Worm (Caenorhabditis elegans): Measurements from ENCODE around the gene trxr-2.

trxr-2 gene

ce11 chrIII:8922061-8922460 is 8.5 kb downstream of the trxr-2 start (continued):
- no peak for TF ChIP-seq hpl-2 (GFP tag; optimal IDR thresholded peaks at IDR 0.05)
- no peak for TF ChIP-seq nhr-47 (tag; optimal IDR thresholded peaks at IDR 0.05)
- no peak for TF ChIP-seq mab-9 (GFP tag; IDR thresholded peaks at IDR 0.05)
- no peak for TF ChIP-seq dpl-1 (GFP tag; optimal IDR thresholded peaks at IDR 0.05)
- TF ChIP-seq C34B4.2 (tag; optimal IDR thresholded peaks at IDR 0.05) = no peak
- TF ChIP-seq sox-4 (tag; optimal IDR thresholded peaks at IDR 0.05) = no peak
- no peak for TF ChIP-seq blmp-1 (tag; optimal IDR thresholded peaks at IDR 0.05)
- peak in 1 of 2 experiments; percentile 14 for TF ChIP-seq lin-35 (GFP tag; optimal IDR thresholded peaks at IDR 0.05)
- TF ChIP-seq unc-86 (tag; optimal IDR thresholded peaks at IDR 0.05) = no peak
- peak; percentile 55 for TF ChIP-seq snu-23 (GFP tag; optimal IDR thresholded peaks at IDR 0.05)
- no peak for TF ChIP-seq hlh-17 (GFP tag; optimal IDR thresholded peaks at IDR 0.05; ENCODE audit: borderline replicate concordance)
- no peak for TF ChIP-seq nhr-76 (tag; optimal IDR thresholded peaks at IDR 0.05)
- TF ChIP-seq dsc-1 (tag; optimal IDR thresholded peaks at IDR 0.05) = no peak
- no peak for TF ChIP-seq F16B12.6 (tag; optimal IDR thresholded peaks at IDR 0.05)
- peak in 1 of 2 experiments; percentile 25 for TF ChIP-seq lsy-2 (tag; optimal IDR thresholded peaks at IDR 0.05)
- peak; percentile 65 for TF ChIP-seq nhr-20 (tag; optimal IDR thresholded peaks at IDR 0.05)
- no peak for TF ChIP-seq ceh-90 (tag; optimal IDR thresholded peaks at IDR 0.05)
- no peak for TF ChIP-seq fkh-8 (tag; optimal IDR thresholded peaks at IDR 0.05)
- TF ChIP-seq vab-15 (tag; optimal IDR thresholded peaks at IDR 0.05) = no peak
- no peak for TF ChIP-seq nhr-90 (tag; optimal IDR thresholded peaks at IDR 0.05; ENCODE audit: poor library complexity)
- no peak for TF ChIP-seq C16A3.4 (tag; optimal IDR thresholded peaks at IDR 0.05)
- no peak for TF ChIP-seq fos-1 (tag; optimal IDR thresholded peaks at IDR 0.05)
- no peak for TF ChIP-seq snpc-4 (tag; optimal IDR thresholded peaks at IDR 0.05)
- no peak for TF ChIP-seq irx-1 (tag; optimal IDR thresholded peaks at IDR 0.05)
- TF ChIP-seq ceh-8 (GFP tag; optimal IDR thresholded peaks at IDR 0.05) = no peak
- TF ChIP-seq ztf-11 (tag; optimal IDR thresholded peaks at IDR 0.05) = no peak
- TF ChIP-seq efl-3 (GFP tag; optimal IDR thresholded peaks at IDR 0.05) = no peak
- TF ChIP-seq isw-1 (GFP tag; IDR thresholded peaks at IDR 0.05) = no peak
- TF ChIP-seq lin-14 (GFP tag; optimal IDR thresholded peaks at IDR 0.05) = peak; percentile 68
- no peak for TF ChIP-seq unc-98 (GFP tag; IDR thresholded peaks at IDR 0.05)
- TF ChIP-seq lin-15B (tag; optimal IDR thresholded peaks at IDR 0.05) = no peak
- TF ChIP-seq swsn-7 (tag; optimal IDR thresholded peaks at IDR 0.05) = peak; percentile 20
- no peak for TF ChIP-seq lin-13 (GFP tag; optimal IDR thresholded peaks at IDR 0.05)
- TF ChIP-seq lir-3 (tag; optimal IDR thresholded peaks at IDR 0.05; ENCODE audit: poor library complexity) = no peak
- TF ChIP-seq unc-130 (tag; optimal IDR thresholded peaks at IDR 0.05) = no peak
- TF ChIP-seq ceh-82 (tag; optimal IDR thresholded peaks at IDR 0.05) = no peak
- peak; percentile 73 for TF ChIP-seq nhr-85 (tag)
- TF ChIP-seq tlp-1 (tag; optimal IDR thresholded peaks at IDR 0.05) = no peak
- TF ChIP-seq sptf-1 (tag; optimal IDR thresholded peaks at IDR 0.05) = no peak
- TF ChIP-seq elt-2 (tag; optimal IDR thresholded peaks at IDR 0.05) = no peak
- TF ChIP-seq tbx-2 (tag; optimal IDR thresholded peaks at IDR 0.05) = no peak
- TF ChIP-seq zag-1 (tag; optimal IDR thresholded peaks at IDR 0.05) = no peak
- TF ChIP-seq nhr-77 (tag; optimal IDR thresholded peaks at IDR 0.05) = no peak
- TF ChIP-seq pax-3 (tag; optimal IDR thresholded peaks at IDR 0.05) = no peak
- TF ChIP-seq nhr-71 (tag; optimal IDR thresholded peaks at IDR 0.05) = peak; percentile 54
- TF ChIP-seq xbp-1 (tag; optimal IDR thresholded peaks at IDR 0.05) = no peak
- TF ChIP-seq mep-1 (tag; optimal IDR thresholded peaks at IDR 0.05) = no peak
- no peak for TF ChIP-seq sup-37 (GFP tag; optimal IDR thresholded peaks at IDR 0.05)
- TF ChIP-seq elt-3 (tag; optimal IDR thresholded peaks at IDR 0.05) = no peak
- no peak for TF ChIP-seq C04F5.9 (tag; optimal IDR thresholded peaks at IDR 0.05)
- TF ChIP-seq ces-1 (GFP tag; optimal IDR thresholded peaks at IDR 0.05) = no peak
- TF ChIP-seq egl-27 (tag; optimal IDR thresholded peaks at IDR 0.05) = no peak
- TF ChIP-seq grh-1 (GFP tag; IDR thresholded peaks at IDR 0.05) = no peak
- TF ChIP-seq pqm-1 (tag; optimal IDR thresholded peaks at IDR 0.05) = no peak
